Fruit fly (Drosophila melanogaster) S2 (cell line): ENCODE results near the gene CG43843.

Experiments used
- CG8478 ChIP-seq: fragments of >200 bp; optimal IDR thresholded peaks from 2 replicates; lab custom pipeline; 2018
- CTCF ChIP-seq, 2 experiments: fragments of >200 bp; optimal IDR thresholded peaks; 2 replicates each; lab custom pipeline; 2018

DNA sequence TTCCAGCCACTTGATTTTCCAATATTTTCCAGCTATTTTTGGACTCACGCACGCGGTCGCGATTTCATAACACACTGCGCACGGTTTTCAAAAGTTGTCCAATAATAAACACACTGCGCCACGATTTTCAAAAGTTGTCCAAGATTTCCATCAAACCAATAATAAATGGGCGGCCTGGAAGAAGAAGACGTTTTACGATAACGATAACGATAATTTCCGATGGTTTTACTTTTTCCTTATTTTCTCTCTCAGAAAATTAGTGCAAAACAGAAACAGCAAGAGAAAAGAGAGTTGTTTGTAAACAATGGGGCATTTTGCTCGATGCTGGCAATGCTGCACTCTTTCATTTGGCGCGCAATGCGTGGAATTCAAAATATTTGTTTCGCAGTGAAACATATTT, 50.3 kb downstream of the CG43843 start, which contains the start of gene Nt5b:
- no peak for TF ChIP-seq CG8478 (lab: Kevin White, UChicago)
- no peak for TF ChIP-seq CTCF (optimal IDR thresholded peaks at IDR 0.05; lab: Kevin White, UChicago)
